Fruit fly (Drosophila melanogaster): Measurements from ENCODE around the gene CG32152.

CG32152 gene

DNA sequence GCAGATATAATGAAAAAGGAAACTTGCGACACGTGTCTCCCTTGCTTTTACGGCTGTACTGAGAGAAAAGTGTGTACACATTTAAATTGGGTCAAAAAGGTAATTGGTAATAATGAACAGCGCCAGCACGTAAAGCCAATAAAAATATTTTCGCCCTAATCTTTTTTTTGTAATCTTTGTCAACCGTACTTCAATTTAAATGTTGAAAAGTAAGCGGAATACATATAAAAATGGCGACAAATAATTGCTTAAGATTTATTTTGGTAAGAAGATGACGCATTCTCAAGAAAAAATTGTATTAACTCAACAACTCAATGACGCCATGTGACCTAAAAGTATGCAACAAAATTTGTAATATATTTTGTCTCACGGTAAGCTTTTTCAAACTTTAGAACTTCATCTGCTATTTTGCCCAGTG, 4.0 kb upstream of the CG32152 start (continued):
- no peak for TF ChIP-seq her (GFP tag; optimal IDR thresholded peaks at IDR 0.05)
- TF ChIP-seq ewg (GFP tag; optimal IDR thresholded peaks at IDR 0.05): no peak
- no peak for TF ChIP-seq B-H2 (GFP tag; optimal IDR thresholded peaks at IDR 0.05)
- no peak for TF ChIP-seq unc-4 (GFP tag; IDR thresholded peaks at IDR 0.05; ENCODE audit: partially characterized antibody)
- no peak for TF ChIP-seq CG8359 (GFP tag; optimal IDR thresholded peaks at IDR 0.05; ENCODE audit: borderline replicate concordance)
- no peak for TF ChIP-seq CG10654 (GFP tag; optimal IDR thresholded peaks at IDR 0.05)
- no peak for TF ChIP-seq CG12071 (GFP tag; optimal IDR thresholded peaks at IDR 0.05)
- TF ChIP-seq dati (GFP tag; IDR thresholded peaks at IDR 0.05): no peak
- no peak for TF ChIP-seq Dek (tag; optimal IDR thresholded peaks at IDR 0.05)
- TF ChIP-seq CG4730 (GFP tag; IDR thresholded peaks at IDR 0.05): no peak
- no peak for TF ChIP-seq tna (GFP tag; IDR thresholded peaks at IDR 0.05; ENCODE audit: partially characterized antibody)
- no peak for TF ChIP-seq CG2129 (GFP tag; IDR thresholded peaks at IDR 0.05; ENCODE audit: partially characterized antibody)
- TF ChIP-seq Ravus (GFP tag; IDR thresholded peaks at IDR 0.05): no peak
- TF ChIP-seq CG15696 (tag; optimal IDR thresholded peaks at IDR 0.05): no peak
- TF ChIP-seq sqz (GFP tag; optimal IDR thresholded peaks at IDR 0.05): no peak
- TF ChIP-seq lola (GFP tag; optimal IDR thresholded peaks at IDR 0.05): no peak
- TF ChIP-seq crp (GFP tag; optimal IDR thresholded peaks at IDR 0.05): no peak
- TF ChIP-seq zen2 (GFP tag; IDR thresholded peaks at IDR 0.05; ENCODE audit: partially characterized antibody): no peak
- no peak for TF ChIP-seq CG5953 (GFP tag; IDR thresholded peaks at IDR 0.05)
- TF ChIP-seq tgo (GFP tag; IDR thresholded peaks at IDR 0.05): no peak
- no peak for TF ChIP-seq pros (GFP tag; optimal IDR thresholded peaks at IDR 0.05)
- TF ChIP-seq lbe (GFP tag; optimal IDR thresholded peaks at IDR 0.05): no peak
- TF ChIP-seq CG6654 (GFP tag; optimal IDR thresholded peaks at IDR 0.05): no peak
- TF ChIP-seq CG17359 (tag; optimal IDR thresholded peaks at IDR 0.05): peak; percentile 3
- TF ChIP-seq wek (GFP tag; optimal IDR thresholded peaks at IDR 0.05): no peak
- peak; percentile 53 for TF ChIP-seq CoRest (tag; optimal IDR thresholded peaks at IDR 0.05)
- TF ChIP-seq gfzf (GFP tag; optimal IDR thresholded peaks at IDR 0.05): no peak
- peak; percentile 35 for TF ChIP-seq CG10209 (GFP tag; optimal IDR thresholded peaks at IDR 0.05)
- no peak for TF ChIP-seq CG17802 (tag; optimal IDR thresholded peaks at IDR 0.05)
- no peak for TF ChIP-seq Side (GFP tag; optimal IDR thresholded peaks at IDR 0.05)
- peak; percentile 54 for TF ChIP-seq gem (tag; optimal IDR thresholded peaks at IDR 0.05)
- no peak for TF ChIP-seq CG1603 (tag; optimal IDR thresholded peaks at IDR 0.05)
- peak; percentile 77 for TF ChIP-seq Med (GFP tag)
- no peak for TF ChIP-seq abd-A (tag; optimal IDR thresholded peaks at IDR 0.05)
- TF ChIP-seq CG4707 (GFP tag; optimal IDR thresholded peaks at IDR 0.05): no peak
- TF ChIP-seq danr (GFP tag; IDR thresholded peaks at IDR 0.05): no peak
- TF ChIP-seq nau (GFP tag; optimal IDR thresholded peaks at IDR 0.05): peak; percentile 20
- TF ChIP-seq ac (GFP tag; optimal IDR thresholded peaks at IDR 0.05): no peak
- no peak for TF ChIP-seq fd3F (GFP tag; optimal IDR thresholded peaks at IDR 0.05)
- TF ChIP-seq Dref (GFP tag; IDR thresholded peaks at IDR 0.05): no peak
- TF ChIP-seq Poxn (GFP tag; IDR thresholded peaks at IDR 0.05): no peak
- TF ChIP-seq wdn (GFP tag; IDR thresholded peaks at IDR 0.05): no peak
- TF ChIP-seq MTF-1 (GFP tag; optimal IDR thresholded peaks at IDR 0.05; ENCODE audit: borderline replicate concordance): no peak
- peak; percentile 13 for TF ChIP-seq CG8290 (GFP tag; optimal IDR thresholded peaks at IDR 0.05)
- TF ChIP-seq CG8290 (tag; optimal IDR thresholded peaks at IDR 0.05): peak; percentile 29 to 38
- TF ChIP-seq CG2875 (GFP tag; optimal IDR thresholded peaks at IDR 0.05): no peak
- TF ChIP-seq CG16813 (GFP tag; IDR thresholded peaks at IDR 0.05; ENCODE audit: partially characterized antibody): no peak
- TF ChIP-seq repo (GFP tag; optimal IDR thresholded peaks at IDR 0.05): no peak
- no peak for TF ChIP-seq CG6254 (GFP tag; optimal IDR thresholded peaks at IDR 0.05)
- no peak for TF ChIP-seq Mes4 (GFP tag; optimal IDR thresholded peaks at IDR 0.05)
